Fruit fly (Drosophila melanogaster): ENCODE measurements around the gene CG33658.

- TF ChIP-seq usp (GFP tag; optimal IDR thresholded peaks at IDR 0.05) (no peak), GATAd (GFP tag; optimal IDR thresholded peaks at IDR 0.05) (no peak), pan (optimal IDR thresholded peaks at IDR 0.05) (no peak), h (GFP tag; optimal IDR thresholded peaks at IDR 0.05) (no peak), tai (GFP tag; optimal IDR thresholded peaks at IDR 0.05) (no peak), CG9705 (GFP tag; optimal IDR thresholded peaks at IDR 0.05) (no peak), psq (GFP tag; optimal IDR thresholded peaks at IDR 0.05) (no peak), Sp1 (GFP tag; optimal IDR thresholded peaks at IDR 0.05) (no peak), brk (GFP tag; optimal IDR thresholded peaks at IDR 0.05) (no peak), foxo (GFP tag; optimal IDR thresholded peaks at IDR 0.05) (no peak), br (GFP tag; optimal IDR thresholded peaks at IDR 0.05) (no peak)
Observed at dm6 chr3R:24805048-24805447, 35.9 kb downstream of the CG33658 start, which contains the start of gene polybromo.

All from whole organism, wandering third instar larva.